Fruit fly (Drosophila melanogaster) whole organism, embryonic: ENCODE results near the gene Paics.

Experiments used
- CG12155 ChIP-seq: fragments of 200-800 bp; sonication (Bioruptor generic); optimal IDR thresholded peaks from 3 replicates; lab custom pipeline; 2016; ENCODE audit warnings: missing biosample characterization, missing genetic modification characterization
- CG15479 ChIP-seq: fragments of 200-800 bp; sonication (Bioruptor generic); optimal IDR thresholded peaks from 3 replicates; lab custom pipeline; 2019; ENCODE audit warnings: missing biosample characterization, mild to moderate bottlenecking, missing genetic modification characterization, moderate library complexity
- CG17328 ChIP-seq: fragments of 200-800 bp; sonication (Bioruptor generic); IDR thresholded peaks from 2 replicates; pipeline ENCODE4 v1.3.6; 2022; ENCODE audit warnings: missing biosample characterization, missing genetic modification characterization
- CG3847 ChIP-seq: fragments of 200-800 bp; sonication (Bioruptor generic); IDR thresholded peaks from 2 replicates; pipeline ENCODE4 v1.3.6; 2022; ENCODE audit warnings: missing biosample characterization, missing genetic modification characterization
- CG3995 ChIP-seq: fragments of 200-800 bp; sonication (Bioruptor generic); optimal IDR thresholded peaks from 3 replicates; lab custom pipeline; 2016; ENCODE audit warnings: missing biosample characterization, missing genetic modification characterization
- CG4854 ChIP-seq: fragments of 200-800 bp; sonication (Bioruptor generic); optimal IDR thresholded peaks from 2 replicates; lab custom pipeline; 2016; ENCODE audit warnings: missing biosample characterization, missing genetic modification characterization, inconsistent platforms
- CG7963 ChIP-seq: fragments of 200-800 bp; sonication (Bioruptor generic); IDR thresholded peaks from 3 replicates; pipeline ENCODE4 v1.3.6; 2022; ENCODE audit warnings: missing biosample characterization, missing genetic modification characterization; ENCODE audit not compliant: partially characterized antibody
- gce ChIP-seq: fragments of 200-800 bp; sonication (Bioruptor generic); IDR thresholded peaks from 3 replicates; pipeline ENCODE4 v1.3.6; 2022; ENCODE audit warnings: missing biosample characterization, missing genetic modification characterization
- lab ChIP-seq: fragments of 200-800 bp; sonication (Bioruptor generic); optimal IDR thresholded peaks from 3 replicates; lab custom pipeline; 2017; ENCODE audit warnings: missing biosample characterization, missing genetic modification characterization, mild to moderate bottlenecking, moderate library complexity, missing genetic modification reagents
- lilli ChIP-seq: fragments of 200-800 bp; sonication (Bioruptor generic); optimal IDR thresholded peaks from 3 replicates; lab custom pipeline; 2016; ENCODE audit warnings: missing biosample characterization, missing genetic modification characterization
- pb ChIP-seq: fragments of 200-800 bp; sonication (Bioruptor generic); optimal IDR thresholded peaks from 3 replicates; lab custom pipeline; 2016; ENCODE audit warnings: missing biosample characterization, missing genetic modification characterization
- sens-2 ChIP-seq: fragments of 200-800 bp; sonication (Bioruptor generic); IDR thresholded peaks from 2 replicates; pipeline ENCODE4 v1.3.6; 2022; ENCODE audit warnings: missing biosample characterization, missing genetic modification characterization
- trh ChIP-seq: fragments of 200-800 bp; sonication (Bioruptor generic); optimal IDR thresholded peaks from 2 replicates; lab custom pipeline; 2016; ENCODE audit warnings: missing biosample characterization, missing genetic modification characterization

DNA sequence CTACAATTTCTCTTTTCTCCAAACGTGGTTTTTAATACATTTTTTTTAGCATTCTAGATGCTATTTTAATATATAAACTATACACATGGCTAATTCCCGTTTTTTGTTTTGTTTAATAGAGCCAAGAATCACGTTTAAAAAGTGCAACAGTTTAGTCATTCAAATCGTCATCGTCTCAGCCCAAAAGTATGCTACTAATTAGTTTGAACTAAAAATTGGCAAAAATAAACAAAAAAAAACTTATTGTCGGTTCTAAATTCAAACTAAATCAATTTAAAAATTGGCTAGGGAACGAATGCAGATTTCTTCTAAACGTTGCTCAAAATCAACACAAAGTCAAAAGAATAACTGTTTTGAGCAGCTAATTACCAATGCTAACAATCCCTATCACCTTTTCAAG lies 3.3 kb downstream of the Paics start:
- no peak for TF ChIP-seq lilli (GFP tag; lab: Kevin White, UChicago)
- TF ChIP-seq sens-2 (GFP tag; lab: Robert Waterston, UW): no peak
- TF ChIP-seq lab (GFP tag; lab: Kevin White, UChicago): no peak
- TF ChIP-seq CG12155: no peak
- TF ChIP-seq CG3995: no peak
- TF ChIP-seq CG15479 (GFP tag; lab: Kevin White, UChicago): no peak
- TF ChIP-seq gce (GFP tag; lab: Robert Waterston, UW): no peak
- TF ChIP-seq trh: no peak
- TF ChIP-seq CG4854 (GFP tag; lab: Kevin White, UChicago): no peak
- TF ChIP-seq CG7963 (GFP tag; lab: Robert Waterston, UW): no peak
- no peak for TF ChIP-seq CG17328 (GFP tag; lab: Robert Waterston, UW)
- TF ChIP-seq pb: no peak
- TF ChIP-seq CG3847 (GFP tag; lab: Robert Waterston, UW): no peak
